Fruit fly (Drosophila melanogaster) whole organism, prepupa: ENCODE results near the gene Cypl.
A peak's percentile ranks its signal among the peaks of the same experiment; 100 is the strongest.

ENCODE experiments used
- Blimp-1 ChIP-seq: fragments of 200-800 bp; sonication (Bioruptor generic); optimal IDR thresholded peaks from 3 replicates; lab custom pipeline; 2017; ENCODE audit warnings: missing biosample characterization, missing genetic modification characterization, mild to moderate bottlenecking, moderate library complexity, missing genetic modification reagents
- CG10631 ChIP-seq: fragments of 200-800 bp; sonication (Bioruptor generic); optimal IDR thresholded peaks from 2 replicates; lab custom pipeline; 2016; ENCODE audit warnings: missing biosample characterization, missing genetic modification characterization
- CG11294 ChIP-seq: fragments of 200-800 bp; sonication (Bioruptor generic); IDR thresholded peaks from 2 replicates; pipeline ENCODE4 v1.3.6; 2022; ENCODE audit warnings: missing biosample characterization, missing genetic modification characterization
- CG11762 ChIP-seq: fragments of 200-800 bp; sonication (Bioruptor generic); optimal IDR thresholded peaks from 3 replicates; lab custom pipeline; 2016; ENCODE audit warnings: missing biosample characterization, missing genetic modification characterization; ENCODE audit not compliant: insufficient read depth
- CG11902 ChIP-seq: fragments of 200-800 bp; sonication (Bioruptor generic); optimal IDR thresholded peaks from 3 replicates; lab custom pipeline; 2016; ENCODE audit warnings: missing biosample characterization, missing genetic modification characterization
- CG15336 ChIP-seq: fragments of 200-800 bp; sonication (Bioruptor generic); IDR thresholded peaks from 2 replicates; pipeline ENCODE4 v1.3.6; 2022; ENCODE audit warnings: missing biosample characterization, missing genetic modification characterization
- CG16779 ChIP-seq: fragments of 200-800 bp; sonication (Bioruptor generic); optimal IDR thresholded peaks from 3 replicates; lab custom pipeline; 2017; ENCODE audit warnings: missing biosample characterization, mild to moderate bottlenecking, missing genetic modification characterization
- CG3032 ChIP-seq: fragments of 200-800 bp; optimal IDR thresholded peaks from 2 replicates; lab custom pipeline; 2019; ENCODE audit warnings: missing biosample characterization, mild to moderate bottlenecking, missing genetic modification characterization, moderate library complexity
- CG32006 ChIP-seq: fragments of 200-800 bp; sonication (Bioruptor generic); optimal IDR thresholded peaks from 3 replicates; lab custom pipeline; 2017; ENCODE audit warnings: missing biosample characterization, mild to moderate bottlenecking, missing genetic modification characterization
- CG3919 ChIP-seq: fragments of 200-800 bp; sonication (Bioruptor generic); optimal IDR thresholded peaks from 3 replicates; lab custom pipeline; 2016; ENCODE audit warnings: missing biosample characterization, missing genetic modification characterization
- CG4318 ChIP-seq: fragments of 200-800 bp; sonication (Bioruptor generic); optimal IDR thresholded peaks from 3 replicates; lab custom pipeline; 2017; ENCODE audit warnings: missing biosample characterization, mild to moderate bottlenecking, missing genetic modification characterization
- CG6163 ChIP-seq: fragments of 200-800 bp; sonication (Bioruptor generic); IDR thresholded peaks from 3 replicates; pipeline ENCODE4 v1.3.6; 2022; ENCODE audit warnings: missing biosample characterization, missing genetic modification characterization
- CG6276 ChIP-seq: fragments of 200-800 bp; sonication (Bioruptor generic); optimal IDR thresholded peaks from 2 replicates; lab custom pipeline; 2017; ENCODE audit warnings: missing biosample characterization, mild to moderate bottlenecking, missing genetic modification characterization
- CG6792 ChIP-seq: fragments of 200-800 bp; sonication (Bioruptor generic); optimal IDR thresholded peaks from 3 replicates; lab custom pipeline; 2016; ENCODE audit warnings: missing biosample characterization, missing genetic modification characterization
- CG6808 ChIP-seq: fragments of 200-800 bp; sonication (Bioruptor generic); optimal IDR thresholded peaks from 3 replicates; lab custom pipeline; 2017; ENCODE audit warnings: missing biosample characterization, missing genetic modification characterization, mild to moderate bottlenecking, moderate library complexity, missing genetic modification reagents
- CG6854 ChIP-seq: fragments of 200-800 bp; sonication (Bioruptor generic); optimal IDR thresholded peaks from 2 replicates; lab custom pipeline; 2017; ENCODE audit warnings: missing biosample characterization, mild to moderate bottlenecking, missing genetic modification characterization
- CG7368 ChIP-seq: fragments of 200-800 bp; sonication (Bioruptor generic); optimal IDR thresholded peaks from 3 replicates; lab custom pipeline; 2016; ENCODE audit warnings: missing biosample characterization, missing genetic modification characterization
- CG8119 ChIP-seq: fragments of 200-800 bp; sonication (Bioruptor generic); IDR thresholded peaks from 3 replicates; pipeline ENCODE4 v1.3.6; 2022; ENCODE audit warnings: missing biosample characterization, missing genetic modification characterization
- CG8319 ChIP-seq: fragments of 200-800 bp; sonication (Bioruptor generic); optimal IDR thresholded peaks from 3 replicates; lab custom pipeline; 2016; ENCODE audit warnings: missing biosample characterization, missing genetic modification characterization
- CG8632 ChIP-seq: fragments of 200-800 bp; sonication (Bioruptor generic); optimal IDR thresholded peaks from 3 replicates; lab custom pipeline; 2016; ENCODE audit warnings: missing biosample characterization, missing genetic modification characterization
- CG9139 ChIP-seq: fragments of 200-800 bp; sonication (Bioruptor generic); optimal IDR thresholded peaks from 3 replicates; lab custom pipeline; 2017; ENCODE audit warnings: missing biosample characterization, mild to moderate bottlenecking, missing genetic modification characterization
- Eip75B ChIP-seq: fragments of 200-800 bp; sonication (Bioruptor generic); optimal IDR thresholded peaks from 3 replicates; lab custom pipeline; 2016; ENCODE audit warnings: missing biosample characterization, missing genetic modification characterization
- Eip78C ChIP-seq: fragments of 200-800 bp; sonication (Bioruptor generic); peaks from one replicate; lab custom pipeline; 2016; ENCODE audit warnings: missing biosample characterization, missing genetic modification characterization
- Eip93F ChIP-seq: fragments of 200-800 bp; sonication (Bioruptor generic); optimal IDR thresholded peaks from 2 replicates; lab custom pipeline; 2016; ENCODE audit warnings: missing biosample characterization, mild to moderate bottlenecking, missing genetic modification characterization
- Ets96B ChIP-seq: fragments of 200-800 bp; optimal IDR thresholded peaks from 2 replicates; lab custom pipeline; 2019; ENCODE audit warnings: missing biosample characterization, mild to moderate bottlenecking, missing genetic modification characterization, moderate library complexity
- Gug ChIP-seq: fragments of 200-800 bp; sonication (Bioruptor generic); IDR thresholded peaks from 2 replicates; pipeline ENCODE4 v1.3.6; 2022; ENCODE audit warnings: missing biosample characterization, missing genetic modification characterization
- Hr38 ChIP-seq: sonication (Bioruptor generic); optimal IDR thresholded peaks from 2 replicates; lab custom pipeline; 2016; ENCODE audit warnings: missing biosample characterization, missing genetic modification characterization
- Hr39 ChIP-seq: fragments of 200-800 bp; sonication (Bioruptor generic); optimal IDR thresholded peaks from 2 replicates; lab custom pipeline; 2016; ENCODE audit warnings: missing biosample characterization, missing genetic modification characterization
- Hr4 ChIP-seq: fragments of 200-800 bp; sonication (Bioruptor generic); optimal IDR thresholded peaks from 3 replicates; lab custom pipeline; 2016; ENCODE audit warnings: missing biosample characterization, missing genetic modification characterization
- Lpt ChIP-seq: fragments of 200-800 bp; sonication (Bioruptor generic); optimal IDR thresholded peaks from 3 replicates; lab custom pipeline; 2016; ENCODE audit warnings: missing biosample characterization, missing genetic modification characterization
- OdsH ChIP-seq: fragments of 200-800 bp; sonication (Bioruptor generic); optimal IDR thresholded peaks from 3 replicates; lab custom pipeline; 2016; ENCODE audit warnings: missing biosample characterization, missing genetic modification characterization
- Sox14 ChIP-seq: fragments of 200-800 bp; sonication (Bioruptor generic); optimal IDR thresholded peaks from 3 replicates; lab custom pipeline; 2016; ENCODE audit warnings: missing biosample characterization, missing genetic modification characterization
- achi ChIP-seq: fragments of 200-800 bp; sonication (Bioruptor generic); optimal IDR thresholded peaks from 3 replicates; lab custom pipeline; 2016; ENCODE audit warnings: missing biosample characterization, missing genetic modification characterization
- acj6 ChIP-seq: fragments of 200-800 bp; sonication (Bioruptor generic); optimal IDR thresholded peaks from 3 replicates; lab custom pipeline; 2016; ENCODE audit warnings: missing biosample characterization, missing genetic modification characterization
- cyc ChIP-seq: fragments of 200-800 bp; sonication (Bioruptor generic); optimal IDR thresholded peaks from 3 replicates; lab custom pipeline; 2016; ENCODE audit warnings: missing biosample characterization, missing genetic modification characterization
- dac ChIP-seq: fragments of 200-800 bp; sonication (Bioruptor generic); optimal IDR thresholded peaks from 2 replicates; lab custom pipeline; 2017; ENCODE audit warnings: missing biosample characterization, mild to moderate bottlenecking, missing genetic modification characterization
- eg ChIP-seq: fragments of 200-800 bp; sonication (Bioruptor generic); IDR thresholded peaks from 3 replicates; pipeline ENCODE4 v1.3.6; 2022; ENCODE audit warnings: missing biosample characterization, missing genetic modification characterization
- fd59A ChIP-seq: fragments of 200-800 bp; sonication (Bioruptor generic); optimal IDR thresholded peaks from 2 replicates; lab custom pipeline; 2017; ENCODE audit warnings: missing biosample characterization, mild to moderate bottlenecking, missing genetic modification characterization, missing genetic modification reagents
- fkh ChIP-seq: fragments of 200-800 bp; sonication (Bioruptor generic); optimal IDR thresholded peaks from 3 replicates; lab custom pipeline; 2017; ENCODE audit warnings: missing biosample characterization, mild to moderate bottlenecking, missing genetic modification characterization, moderate library complexity
- net ChIP-seq: fragments of 200-800 bp; sonication (Bioruptor generic); optimal IDR thresholded peaks from 3 replicates; lab custom pipeline; 2016; ENCODE audit warnings: missing biosample characterization, missing genetic modification characterization
- pdm3 ChIP-seq: fragments of 200-800 bp; sonication (Bioruptor generic); optimal IDR thresholded peaks from 3 replicates; lab custom pipeline; 2016; ENCODE audit warnings: missing biosample characterization, missing genetic modification characterization
- salr ChIP-seq, 2 experiments: fragments of 200-800 bp; sonication (Bioruptor generic); optimal IDR thresholded peaks; 3 replicates each; lab custom pipeline; 2016 to 2018; ENCODE audit warnings: missing biosample characterization in 2 of 2, missing genetic modification characterization in 2 of 2, mild to moderate bottlenecking in 1 of 2
- spab ChIP-seq: fragments of 200-800 bp; sonication (Bioruptor generic); optimal IDR thresholded peaks from 2 replicates; lab custom pipeline; 2017; ENCODE audit warnings: missing biosample characterization, mild to moderate bottlenecking, missing genetic modification characterization, missing genetic modification reagents
- ss ChIP-seq, 2 experiments: fragments of 200-800 bp; sonication (Bioruptor generic); optimal IDR thresholded peaks; 2 replicates in 1 of 2; 3 replicates in 1 of 2; lab custom pipeline; 2017 to 2018; ENCODE audit warnings: mild to moderate bottlenecking in 2 of 2, missing biosample characterization in 2 of 2, missing genetic modification characterization in 2 of 2, moderate library complexity in 1 of 2
- svp ChIP-seq: fragments of 200-800 bp; sonication (Bioruptor generic); peaks from one replicate; lab custom pipeline; 2016; ENCODE audit warnings: missing biosample characterization, missing genetic modification characterization
- topi ChIP-seq: fragments of 200-800 bp; sonication (Bioruptor generic); optimal IDR thresholded peaks from 3 replicates; lab custom pipeline; 2016; ENCODE audit warnings: missing biosample characterization, missing genetic modification characterization

Gene Cypl

dm6 chr3L:507576-508322 is 35.0 kb downstream of the Cypl start:
- TF ChIP-seq CG8632 (GFP tag; lab: Kevin White, UChicago) (no peak), Ets96B (tag; lab: Kevin White, UChicago) (no peak), achi (GFP tag; lab: Kevin White, UChicago) (peak; percentile 30), CG6792 (GFP tag; lab: Kevin White, UChicago) (no peak), CG3032 (tag; lab: Kevin White, UChicago) (no peak), topi (GFP tag; lab: Kevin White, UChicago) (no peak), eg (GFP tag; lab: Robert Waterston, UW) (peak; percentile 50; the same call in 1 of the 3 replicates), CG16779 (tag; lab: Kevin White, UChicago) (no peak), CG11294 (no peak), CG3919 (GFP tag; lab: Kevin White, UChicago) (no peak), CG6854 (no peak), Blimp-1 (GFP tag; lab: Kevin White, UChicago) (no peak), Eip75B (GFP tag; lab: Kevin White, UChicago) (no peak), Eip93F (no peak), CG6276 (GFP tag; lab: Kevin White, UChicago) (peak; percentile 25), salr (GFP tag; optimal IDR thresholded peaks at IDR 0.05; lab: Kevin White, UChicago) (peak in 1 of 2 experiments; percentile 0), CG8119 (GFP tag; lab: Robert Waterston, UW) (peak; percentile 40; the same call in 2 of the 3 replicates), CG15336 (GFP tag; lab: Robert Waterston, UW) (peak; percentile 76), spab (GFP tag; lab: Kevin White, UChicago) (no peak), acj6 (GFP tag; lab: Kevin White, UChicago) (no peak), CG11762 (GFP tag; lab: Kevin White, UChicago) (no peak), pdm3 (GFP tag; lab: Kevin White, UChicago) (peak; percentile 19), Lpt (peak; percentile 21), fkh (GFP tag; lab: Kevin White, UChicago) (no peak), cyc (GFP tag; lab: Kevin White, UChicago) (no peak), Hr4 (GFP tag; lab: Kevin White, UChicago) (peak; percentile 37), CG8319 (GFP tag; lab: Kevin White, UChicago) (no peak), Eip78C (GFP tag; lab: Kevin White, UChicago) (peak; percentile 6), CG32006 (GFP tag; lab: Kevin White, UChicago) (peak; percentile 61), net (GFP tag; lab: Kevin White, UChicago) (no peak), OdsH (GFP tag; lab: Kevin White, UChicago) (peak; percentile 15), CG4318 (peak; percentile 18), CG10631 (GFP tag; lab: Kevin White, UChicago) (peak; percentile 17), Hr39 (GFP tag; lab: Kevin White, UChicago) (no peak)

- TF ChIP-seq CG3032 (tag; lab: Kevin White, UChicago) = peak; percentile 49
- TF ChIP-seq CG6808 (GFP tag; lab: Kevin White, UChicago) = peak; percentile 48
- TF ChIP-seq Sox14 (GFP tag; lab: Kevin White, UChicago) = peak; percentile 70
- no peak for TF ChIP-seq ss (GFP tag; optimal IDR thresholded peaks at IDR 0.05; lab: Kevin White, UChicago)
- TF ChIP-seq svp = no peak
- TF ChIP-seq Gug (GFP tag; lab: Robert Waterston, UW) = 0 out of 2 replicates have a peak, but pooled peaks have one; percentile 14
- peak; percentile 43 for TF ChIP-seq Eip75B (GFP tag; lab: Kevin White, UChicago)
- no peak for TF ChIP-seq CG8119 (GFP tag; lab: Robert Waterston, UW)
- peak; percentile 68 for TF ChIP-seq CG7368 (GFP tag; lab: Kevin White, UChicago)
- TF ChIP-seq CG8319 (GFP tag; lab: Kevin White, UChicago) = peak; percentile 26
- peak; percentile 56; the same call in 2 of the 3 replicates for TF ChIP-seq CG6163
- peak; percentile 46 for TF ChIP-seq achi (GFP tag; lab: Kevin White, UChicago)
- TF ChIP-seq dac (GFP tag; lab: Kevin White, UChicago) = peak; percentile 46
- no peak for TF ChIP-seq CG9139
- no peak for TF ChIP-seq fkh (GFP tag; lab: Kevin White, UChicago)
- peak; percentile 34 for TF ChIP-seq CG8632 (GFP tag; lab: Kevin White, UChicago)
- TF ChIP-seq CG6276 (GFP tag; lab: Kevin White, UChicago) = no peak
- peak; percentile 10 for TF ChIP-seq CG6854
- no peak for TF ChIP-seq CG11294
- TF ChIP-seq CG11902 (GFP tag; lab: Kevin White, UChicago) = peak; percentile 77
- TF ChIP-seq cyc (GFP tag; lab: Kevin White, UChicago) = peak; percentile 88
- peak; percentile 9 for TF ChIP-seq fd59A (GFP tag; lab: Kevin White, UChicago)
- no peak for TF ChIP-seq Hr38
- peak; percentile 62 for TF ChIP-seq CG6792 (GFP tag; lab: Kevin White, UChicago)
- TF ChIP-seq spab (GFP tag; lab: Kevin White, UChicago) = no peak
These were observed 36.8 kb downstream of the Cypl start for dm6 chr3L:505782-506408.
